Worm (Caenorhabditis elegans) whole organism, L4 larva: Measurements from ENCODE around the gene F39G3.4.

ENCODE experiments used
- lin-13 ChIP-seq: fragments of 150-350 bp; optimal IDR thresholded peaks from 2 replicates; lab custom pipeline; 2014; ENCODE audit warnings: missing biosample characterization, missing genetic modification reagents, missing genetic modification characterization
- snpc-4 ChIP-seq: fragments of 150-350 bp; optimal IDR thresholded peaks from 2 replicates; lab custom pipeline; 2014; ENCODE audit warnings: missing biosample characterization, missing genetic modification characterization
- ztf-11 ChIP-seq: fragments of 150-350 bp; optimal IDR thresholded peaks from 2 replicates; lab custom pipeline; 2014; ENCODE audit warnings: missing biosample characterization, missing genetic modification characterization

ce11 chrV:4700189-4700588 is 24.4 kb upstream of the F39G3.4 start, which contains the start of gene ZC266.1:
- TF ChIP-seq snpc-4 (tag; lab: Kevin White, UChicago) = no peak
- no peak for TF ChIP-seq ztf-11 (tag; lab: Kevin White, UChicago)
- no peak for TF ChIP-seq lin-13
